Worm (Caenorhabditis elegans) whole organism, L2 larva: Measurements from ENCODE around the gene ZK673.6.

ENCODE experiments used
- C34F6.9 ChIP-seq: fragments of 150-350 bp; optimal IDR thresholded peaks from 2 replicates; lab custom pipeline; 2014; ENCODE audit warnings: missing biosample characterization, missing genetic modification characterization
- F13H6.1 ChIP-seq: sonication (generic microtip); optimal IDR thresholded peaks from 2 replicates; lab custom pipeline; 2016; ENCODE audit warnings: missing genetic modification characterization, missing compliant biosample characterization
- R02D3.7 ChIP-seq: fragments of 150-350 bp; optimal IDR thresholded peaks from 2 replicates; lab custom pipeline; 2014; ENCODE audit warnings: missing biosample characterization, missing genetic modification characterization
- Y55F3AM.14 ChIP-seq: fragments of 200-800 bp; sonication (Bioruptor generic); optimal IDR thresholded peaks from 2 replicates; lab custom pipeline; 2018; ENCODE audit warnings: mild to moderate bottlenecking, missing genetic modification characterization, missing compliant biosample characterization
- ZK546.5 ChIP-seq: sonication (generic microtip); optimal IDR thresholded peaks from 2 replicates; lab custom pipeline; 2017; ENCODE audit warnings: missing biosample characterization, missing genetic modification characterization
- aly-2 ChIP-seq: fragments of 150-350 bp; optimal IDR thresholded peaks from 2 replicates; lab custom pipeline; 2014; ENCODE audit warnings: missing biosample characterization, missing genetic modification characterization
- ama-1 ChIP-seq: fragments of 150-350 bp; optimal IDR thresholded peaks from 2 replicates; lab custom pipeline; 2018; ENCODE audit warnings: inconsistent platforms
- blmp-1 ChIP-seq: sonication (generic microtip); optimal IDR thresholded peaks from 2 replicates; lab custom pipeline; 2017; ENCODE audit warnings: missing genetic modification characterization, mild to moderate bottlenecking, missing compliant biosample characterization, antibody characterized with exemption, moderate library complexity; ENCODE audit not compliant: insufficient read depth
- ceh-16 ChIP-seq: fragments of 150-350 bp; optimal IDR thresholded peaks from 2 replicates; lab custom pipeline; 2014; ENCODE audit warnings: missing biosample characterization, missing genetic modification characterization
- crh-2 ChIP-seq: sonication (generic microtip); optimal IDR thresholded peaks from 2 replicates; lab custom pipeline; 2017; ENCODE audit warnings: missing biosample characterization, missing genetic modification characterization
- dmd-4 ChIP-seq: sonication (generic microtip); optimal IDR thresholded peaks from 2 replicates; lab custom pipeline; 2017; ENCODE audit warnings: missing biosample characterization, missing genetic modification characterization
- egl-27 ChIP-seq: sonication (generic microtip); optimal IDR thresholded peaks from 3 replicates; lab custom pipeline; 2017; ENCODE audit warnings: missing biosample characterization, missing genetic modification reagents, missing genetic modification characterization
- elt-1 ChIP-seq: fragments of 150-350 bp; optimal IDR thresholded peaks from 2 replicates; lab custom pipeline; 2014; ENCODE audit warnings: missing biosample characterization, missing genetic modification characterization
- elt-3 ChIP-seq: sonication (generic microtip); optimal IDR thresholded peaks from 2 replicates; lab custom pipeline; 2017; ENCODE audit warnings: missing biosample characterization, missing genetic modification characterization
- fos-1 ChIP-seq: fragments of 150-350 bp; optimal IDR thresholded peaks from 2 replicates; lab custom pipeline; 2014; ENCODE audit warnings: missing biosample characterization, missing genetic modification characterization
- gmeb-1 ChIP-seq: fragments of 150-350 bp; optimal IDR thresholded peaks from 2 replicates; lab custom pipeline; 2014; ENCODE audit warnings: missing biosample characterization, missing genetic modification characterization
- lin-11 ChIP-seq: fragments of 150-350 bp; sonication (generic microtip); optimal IDR thresholded peaks from 2 replicates; lab custom pipeline; 2014; ENCODE audit warnings: missing biosample characterization, missing genetic modification characterization, inconsistent platforms, mixed read lengths
- lin-13 ChIP-seq: fragments of 150-350 bp; optimal IDR thresholded peaks from 2 replicates; lab custom pipeline; 2014; ENCODE audit warnings: missing biosample characterization, missing genetic modification reagents, missing genetic modification characterization
- lsy-2 ChIP-seq, 2 experiments: fragments of 150-350 bp in 1 of 2; sonication (generic microtip) in 1 of 2; optimal IDR thresholded peaks; 2 replicates each; lab custom pipeline; 2014 to 2017; ENCODE audit warnings: missing biosample characterization in 2 of 2, missing genetic modification characterization in 2 of 2
- mab-5 ChIP-seq: fragments of 150-350 bp; optimal IDR thresholded peaks from 2 replicates; lab custom pipeline; 2014; ENCODE audit warnings: missing biosample characterization, missing genetic modification characterization
- mdl-1 ChIP-seq, 2 experiments: fragments of 150-350 bp in 1 of 2; sonication (generic microtip) in 1 of 2; optimal IDR thresholded peaks; 2 replicates each; lab custom pipeline; 2017; ENCODE audit warnings: missing biosample characterization in 2 of 2, missing genetic modification characterization in 2 of 2
- nhr-10 ChIP-seq: sonication (generic microtip); optimal IDR thresholded peaks from 2 replicates; lab custom pipeline; 2017; ENCODE audit warnings: missing biosample characterization, missing genetic modification characterization
- nhr-11 ChIP-seq: fragments of 150-350 bp; optimal IDR thresholded peaks from 2 replicates; lab custom pipeline; 2014; ENCODE audit warnings: missing biosample characterization, missing genetic modification characterization
- nhr-12 ChIP-seq: fragments of 150-350 bp; optimal IDR thresholded peaks from 2 replicates; lab custom pipeline; 2014; ENCODE audit warnings: missing biosample characterization, missing genetic modification characterization
- nhr-129 ChIP-seq: fragments of 150-350 bp; optimal IDR thresholded peaks from 2 replicates; lab custom pipeline; 2014; ENCODE audit warnings: missing biosample characterization, missing genetic modification characterization
- nhr-21 ChIP-seq: fragments of 150-350 bp; optimal IDR thresholded peaks from 2 replicates; lab custom pipeline; 2014; ENCODE audit warnings: missing biosample characterization, missing genetic modification characterization
- nhr-23 ChIP-seq: fragments of 150-350 bp; optimal IDR thresholded peaks from 2 replicates; lab custom pipeline; 2014; ENCODE audit warnings: missing biosample characterization, missing genetic modification reagents, missing genetic modification characterization
- nhr-237 ChIP-seq: fragments of 150-350 bp; optimal IDR thresholded peaks from 2 replicates; lab custom pipeline; 2014; ENCODE audit warnings: missing biosample characterization, missing genetic modification characterization
- nhr-25 ChIP-seq: fragments of 150-350 bp; sonication (generic microtip); optimal IDR thresholded peaks from 3 replicates; lab custom pipeline; 2014; ENCODE audit warnings: missing biosample characterization, missing genetic modification characterization
- nhr-6 ChIP-seq: fragments of 150-350 bp; optimal IDR thresholded peaks from 2 replicates; lab custom pipeline; 2014; ENCODE audit warnings: missing biosample characterization, missing genetic modification characterization
- nhr-77 ChIP-seq: fragments of 150-350 bp; optimal IDR thresholded peaks from 2 replicates; lab custom pipeline; 2014; ENCODE audit warnings: missing biosample characterization, missing genetic modification characterization
- peb-1 ChIP-seq: fragments of 150-350 bp; optimal IDR thresholded peaks from 2 replicates; lab custom pipeline; 2014; ENCODE audit warnings: missing biosample characterization, missing genetic modification characterization
- sem-4 ChIP-seq: fragments of 150-350 bp; optimal IDR thresholded peaks from 2 replicates; lab custom pipeline; 2014; ENCODE audit warnings: missing biosample characterization, missing genetic modification reagents, missing genetic modification characterization
- skn-1 ChIP-seq: sonication (generic microtip); optimal IDR thresholded peaks from 2 replicates; lab custom pipeline; 2017; ENCODE audit warnings: missing biosample characterization, missing genetic modification characterization
- sma-3 ChIP-seq: sonication (generic microtip); optimal IDR thresholded peaks from 2 replicates; lab custom pipeline; 2016; ENCODE audit warnings: missing genetic modification reagents, missing genetic modification characterization, missing compliant biosample characterization
- sma-9 ChIP-seq, 2 experiments: fragments of 150-350 bp in 1 of 2; sonication (generic microtip) in 1 of 2; optimal IDR thresholded peaks; 2 replicates each; lab custom pipeline; 2014 to 2016; ENCODE audit warnings: missing genetic modification characterization in 2 of 2, mild to moderate bottlenecking in 1 of 2, missing biosample characterization in 1 of 2, missing compliant biosample characterization in 1 of 2, missing genetic modification reagents in 1 of 2, moderate library complexity in 1 of 2
- snpc-4 ChIP-seq: fragments of 150-350 bp; optimal IDR thresholded peaks from 2 replicates; lab custom pipeline; 2014; ENCODE audit warnings: missing biosample characterization, missing genetic modification characterization
- unc-39 ChIP-seq: fragments of 150-350 bp; optimal IDR thresholded peaks from 2 replicates; lab custom pipeline; 2014; ENCODE audit warnings: missing biosample characterization, missing genetic modification characterization
- unc-55 ChIP-seq: fragments of 150-350 bp; sonication (generic microtip); optimal IDR thresholded peaks from 3 replicates; lab custom pipeline; 2014; ENCODE audit warnings: missing biosample characterization, missing genetic modification reagents, missing genetic modification characterization
- unc-62 ChIP-seq: fragments of 150-350 bp; optimal IDR thresholded peaks from 2 replicates; lab custom pipeline; 2014; ENCODE audit warnings: missing biosample characterization, missing genetic modification reagents, missing genetic modification characterization
- zag-1 ChIP-seq: fragments of 150-350 bp; optimal IDR thresholded peaks from 2 replicates; lab custom pipeline; 2014; ENCODE audit warnings: missing biosample characterization, missing genetic modification characterization
- ztf-1 ChIP-seq: fragments of 200-800 bp; sonication (Bioruptor generic); conservative IDR thresholded peaks from 2 replicates; pipeline ENCODE4 v1.3.6; 2022; ENCODE audit warnings: missing genetic modification characterization, missing compliant biosample characterization
- ztf-4 ChIP-seq: fragments of 150-350 bp; optimal IDR thresholded peaks from 2 replicates; lab custom pipeline; 2014; ENCODE audit warnings: missing biosample characterization, missing genetic modification characterization

Gene ZK673.6

ce11 chrII:10446814-10447213 is 17.3 kb downstream of the ZK673.6 start:
- TF ChIP-seq blmp-1 (tag; lab: Kevin White, UChicago), result no peak
- TF ChIP-seq nhr-11 (tag; lab: Kevin White, UChicago), result peak; percentile 3

- TF ChIP-seq ztf-1 (GFP tag; lab: Robert Waterston, UW), result no peak
- no peak for TF ChIP-seq dmd-4 (tag; lab: Kevin White, UChicago)
- no peak for TF ChIP-seq elt-1 (tag; lab: Kevin White, UChicago)
- TF ChIP-seq nhr-23 (tag; lab: Kevin White, UChicago), result no peak
- no peak for TF ChIP-seq nhr-11 (tag; lab: Kevin White, UChicago)
- TF ChIP-seq nhr-12 (tag; lab: Kevin White, UChicago), result no peak
- no peak for TF ChIP-seq nhr-237 (tag; lab: Kevin White, UChicago)
- peak; percentile 21 for TF ChIP-seq sem-4 (tag; lab: Kevin White, UChicago)
- TF ChIP-seq nhr-25 (tag; lab: Kevin White, UChicago), result peak; percentile 23
- no peak for TF ChIP-seq skn-1 (tag; lab: Kevin White, UChicago)
- no peak for TF ChIP-seq F13H6.1
- TF ChIP-seq nhr-129, result peak; percentile 83
- TF ChIP-seq egl-27 (tag; lab: Kevin White, UChicago), result no peak
- TF ChIP-seq nhr-77 (tag; lab: Kevin White, UChicago), result no peak
- no peak for TF ChIP-seq nhr-10
- no peak for TF ChIP-seq lin-13 (GFP tag; lab: Kevin White, UChicago)
- no peak for TF ChIP-seq ceh-16 (tag; lab: Kevin White, UChicago)
- peak; percentile 43 for TF ChIP-seq ztf-4 (tag; lab: Kevin White, UChicago)
- TF ChIP-seq elt-3, result no peak
- peak in 1 of 2 experiments; percentile 19 for TF ChIP-seq lsy-2 (tag; optimal IDR thresholded peaks at IDR 0.05; lab: Kevin White, UChicago)
- no peak for TF ChIP-seq R02D3.7 (tag; lab: Kevin White, UChicago)
- TF ChIP-seq aly-2 (tag; lab: Kevin White, UChicago), result no peak
- TF ChIP-seq mdl-1 (tag; optimal IDR thresholded peaks at IDR 0.05; lab: Kevin White, UChicago), result no peak
- TF ChIP-seq nhr-6 (tag; lab: Kevin White, UChicago), result peak; percentile 48
- peak; percentile 48 for TF ChIP-seq nhr-21 (tag; lab: Kevin White, UChicago)
- TF ChIP-seq peb-1 (tag; lab: Kevin White, UChicago), result no peak
- peak; percentile 61 for TF ChIP-seq blmp-1 (tag; lab: Kevin White, UChicago)
- TF ChIP-seq unc-62 (GFP tag; lab: Kevin White, UChicago), result no peak
- no peak for TF ChIP-seq zag-1
- TF ChIP-seq ama-1 (lab: Kevin White, UChicago), result peak; percentile 54
- no peak for TF ChIP-seq ZK546.5
- TF ChIP-seq crh-2 (tag; lab: Kevin White, UChicago), result peak; percentile 59
- no peak for TF ChIP-seq unc-39 (tag; lab: Kevin White, UChicago)
- peak; percentile 15 for TF ChIP-seq C34F6.9 (tag; lab: Kevin White, UChicago)
- peak; percentile 41 for TF ChIP-seq sma-3 (GFP tag; lab: Kevin White, UChicago)
- TF ChIP-seq sma-9 (GFP tag; optimal IDR thresholded peaks at IDR 0.05; lab: Kevin White, UChicago), result peak; percentile 86
- TF ChIP-seq sma-9 (tag; optimal IDR thresholded peaks at IDR 0.05; lab: Kevin White, UChicago), result no peak
- TF ChIP-seq mab-5 (tag; lab: Kevin White, UChicago), result no peak
- no peak for TF ChIP-seq fos-1 (tag; lab: Kevin White, UChicago)
- no peak for TF ChIP-seq Y55F3AM.14 (GFP tag; lab: Kevin White, UChicago)
- TF ChIP-seq, all 48 proteins: peak for 13
Measured at ce11 chrII:10446300-10446699, 17.8 kb downstream of the ZK673.6 start.

- peak in 1 of 2 experiments; percentile 7 for TF ChIP-seq lsy-2 (tag; optimal IDR thresholded peaks at IDR 0.05; lab: Kevin White, UChicago)
- peak; percentile 22 for TF ChIP-seq C34F6.9 (tag; lab: Kevin White, UChicago)
- TF ChIP-seq peb-1 (tag; lab: Kevin White, UChicago), result no peak
- no peak for TF ChIP-seq lin-13 (GFP tag; lab: Kevin White, UChicago)
- TF ChIP-seq nhr-237 (tag; lab: Kevin White, UChicago), result no peak
- TF ChIP-seq nhr-25 (tag; lab: Kevin White, UChicago), result no peak
- TF ChIP-seq aly-2 (tag; lab: Kevin White, UChicago), result no peak
- peak; percentile 15 to 23 for TF ChIP-seq mdl-1 (tag; optimal IDR thresholded peaks at IDR 0.05; lab: Kevin White, UChicago)
- TF ChIP-seq ztf-1 (GFP tag; lab: Robert Waterston, UW), result no peak
- no peak for TF ChIP-seq egl-27 (tag; lab: Kevin White, UChicago)
- TF ChIP-seq nhr-129, result peak; percentile 97
- TF ChIP-seq lin-11 (tag; lab: Kevin White, UChicago), result peak; percentile 17
- peak; percentile 7 for TF ChIP-seq gmeb-1 (tag; lab: Kevin White, UChicago)
- no peak for TF ChIP-seq snpc-4 (tag; lab: Kevin White, UChicago)
- TF ChIP-seq fos-1 (tag; lab: Kevin White, UChicago), result peak; percentile 56
- no peak for TF ChIP-seq nhr-77 (tag; lab: Kevin White, UChicago)
- peak; percentile 32 for TF ChIP-seq unc-55 (GFP tag; lab: Kevin White, UChicago)
- peak; percentile 63 for TF ChIP-seq nhr-11 (tag; lab: Kevin White, UChicago)
- TF ChIP-seq unc-62 (GFP tag; lab: Kevin White, UChicago), result no peak
- TF ChIP-seq sma-9 (GFP tag; optimal IDR thresholded peaks at IDR 0.05; lab: Kevin White, UChicago), result peak; percentile 83
- no peak for TF ChIP-seq sma-9 (tag; optimal IDR thresholded peaks at IDR 0.05; lab: Kevin White, UChicago)
- TF ChIP-seq ama-1 (lab: Kevin White, UChicago), result peak; percentile 43
Measured at ce11 chrII:10445738-10446137, 18.4 kb downstream of the ZK673.6 start.
